Fruit fly (Drosophila melanogaster) whole organism, embryonic: ENCODE data around the gene CG42495.

Experiments used
- B-H1 ChIP-seq: fragments of 200-800 bp; sonication (Bioruptor generic); IDR thresholded peaks from 3 replicates; pipeline ENCODE4 v1.3.6; 2022; ENCODE audit warnings: missing biosample characterization, missing genetic modification characterization
- CG10209 ChIP-seq: fragments of 200-800 bp; sonication (Bioruptor generic); optimal IDR thresholded peaks from 3 replicates; lab custom pipeline; 2017; ENCODE audit warnings: missing biosample characterization, mild to moderate bottlenecking, missing genetic modification characterization, missing genetic modification reagents
- CG10267 ChIP-seq: fragments of 200-800 bp; sonication (Bioruptor generic); optimal IDR thresholded peaks from 2 replicates; lab custom pipeline; 2018; ENCODE audit warnings: missing biosample characterization, mild to moderate bottlenecking, missing genetic modification characterization, moderate library complexity
- CG10959 ChIP-seq: fragments of 200-800 bp; sonication (Bioruptor generic); IDR thresholded peaks from 2 replicates; pipeline ENCODE4 v1.3.6; 2022; ENCODE audit warnings: missing biosample characterization, missing genetic modification characterization
- CG12942 ChIP-seq: fragments of 200-800 bp; sonication (Bioruptor generic); optimal IDR thresholded peaks from 3 replicates; lab custom pipeline; 2016; ENCODE audit warnings: missing biosample characterization, missing genetic modification characterization
- CG13123 ChIP-seq: fragments of 200-800 bp; sonication (Bioruptor generic); optimal IDR thresholded peaks from 2 replicates; lab custom pipeline; 2016; ENCODE audit warnings: missing biosample characterization, missing genetic modification characterization
- CG14014 ChIP-seq: fragments of 200-800 bp; sonication (Bioruptor generic); IDR thresholded peaks from 2 replicates; pipeline ENCODE4 v1.3.6; 2022; ENCODE audit warnings: missing biosample characterization, missing genetic modification characterization
- CG14050 ChIP-seq: fragments of 200-800 bp; sonication (Bioruptor generic); IDR thresholded peaks from 3 replicates; pipeline ENCODE4 v1.3.6; 2022; ENCODE audit warnings: missing biosample characterization, missing genetic modification characterization
- CG2199 ChIP-seq: fragments of 200-800 bp; sonication (Bioruptor generic); IDR thresholded peaks from 3 replicates; pipeline ENCODE4 v1.3.6; 2022; ENCODE audit warnings: missing biosample characterization, missing genetic modification characterization
- CG2678 ChIP-seq: fragments of 200-800 bp; sonication (Bioruptor generic); optimal IDR thresholded peaks from 3 replicates; lab custom pipeline; 2019; ENCODE audit warnings: missing biosample characterization, mild to moderate bottlenecking, missing genetic modification characterization, moderate library complexity
- CG30403 ChIP-seq: fragments of 200-800 bp; sonication (Bioruptor generic); optimal IDR thresholded peaks from 3 replicates; lab custom pipeline; 2016; ENCODE audit warnings: missing biosample characterization, missing genetic modification characterization
- CG3065 ChIP-seq: fragments of 200-800 bp; sonication (Bioruptor generic); optimal IDR thresholded peaks from 2 replicates; lab custom pipeline; 2016; ENCODE audit warnings: missing biosample characterization, missing genetic modification characterization
- CG31441 ChIP-seq: fragments of 200-800 bp; sonication (Bioruptor generic); IDR thresholded peaks from 2 replicates; pipeline ENCODE4 v1.3.6; 2022; ENCODE audit warnings: missing biosample characterization, missing genetic modification characterization
- CG3281 ChIP-seq: fragments of 200-800 bp; sonication (Bioruptor generic); optimal IDR thresholded peaks from 3 replicates; lab custom pipeline; 2017; ENCODE audit warnings: missing biosample characterization, mild to moderate bottlenecking, missing genetic modification characterization
- CG8944 ChIP-seq: fragments of 200-800 bp; sonication (Bioruptor generic); optimal IDR thresholded peaks from 3 replicates; lab custom pipeline; 2016; ENCODE audit warnings: missing biosample characterization, missing genetic modification characterization
- CG9727 ChIP-seq: fragments of 200-800 bp; sonication (Bioruptor generic); optimal IDR thresholded peaks from 3 replicates; lab custom pipeline; 2017; ENCODE audit warnings: missing biosample characterization, mild to moderate bottlenecking, missing genetic modification characterization
- CG9817 ChIP-seq: fragments of 200-800 bp; sonication (Bioruptor generic); optimal IDR thresholded peaks from 2 replicates; lab custom pipeline; 2018; ENCODE audit warnings: missing biosample characterization, mild to moderate bottlenecking, missing genetic modification characterization, moderate library complexity
- CG9932 ChIP-seq: fragments of 200-800 bp; sonication (Bioruptor generic); IDR thresholded peaks from 2 replicates; pipeline ENCODE4 v1.3.6; 2022; ENCODE audit warnings: missing biosample characterization, missing genetic modification characterization
- CrebB ChIP-seq: fragments of 200-800 bp; sonication (Bioruptor generic); optimal IDR thresholded peaks from 3 replicates; lab custom pipeline; 2018; ENCODE audit warnings: missing biosample characterization, mild to moderate bottlenecking, missing genetic modification characterization
- D19A ChIP-seq: fragments of 200-800 bp; optimal IDR thresholded peaks from 3 replicates; lab custom pipeline; 2019; ENCODE audit warnings: missing biosample characterization, mild to moderate bottlenecking, missing genetic modification characterization, moderate library complexity
- Dip3 ChIP-seq: fragments of 200-800 bp; sonication (Bioruptor generic); optimal IDR thresholded peaks from 3 replicates; lab custom pipeline; 2016; ENCODE audit warnings: missing biosample characterization, missing genetic modification characterization
- Dp ChIP-seq: fragments of 200-800 bp; sonication (Bioruptor generic); optimal IDR thresholded peaks from 2 replicates; lab custom pipeline; 2018; ENCODE audit warnings: missing biosample characterization, mild to moderate bottlenecking, missing genetic modification characterization, moderate library complexity
- E2f1 ChIP-seq: fragments of 200-800 bp; sonication (Bioruptor generic); IDR thresholded peaks from 2 replicates; pipeline ENCODE4 v1.3.6; 2022; ENCODE audit warnings: missing biosample characterization, missing genetic modification characterization
- Gug ChIP-seq: fragments of 200-800 bp; sonication (Bioruptor generic); IDR thresholded peaks from 4 replicates; pipeline ENCODE4 v1.3.6; 2022; ENCODE audit warnings: missing biosample characterization, missing genetic modification characterization
- HmgD ChIP-seq: fragments of 200-800 bp; sonication (Bioruptor generic); optimal IDR thresholded peaks from 3 replicates; lab custom pipeline; 2016; ENCODE audit warnings: missing biosample characterization, missing genetic modification characterization
- Neu2 ChIP-seq: fragments of 200-800 bp; sonication (Bioruptor generic); optimal IDR thresholded peaks from 3 replicates; lab custom pipeline; 2016; ENCODE audit warnings: missing biosample characterization, missing genetic modification characterization, borderline replicate concordance
- Nf-YC ChIP-seq: fragments of 200-800 bp; optimal IDR thresholded peaks from 3 replicates; lab custom pipeline; 2019; ENCODE audit warnings: missing biosample characterization, mild to moderate bottlenecking, missing genetic modification characterization, moderate library complexity
- Sox100B ChIP-seq: fragments of 200-800 bp; sonication (Bioruptor generic); optimal IDR thresholded peaks from 3 replicates; lab custom pipeline; 2018; ENCODE audit warnings: missing biosample characterization, mild to moderate bottlenecking, missing genetic modification characterization
- Sox102F ChIP-seq: fragments of 200-800 bp; sonication (Bioruptor generic); optimal IDR thresholded peaks from 2 replicates; lab custom pipeline; 2018; ENCODE audit warnings: missing biosample characterization, mild to moderate bottlenecking, missing genetic modification characterization, moderate library complexity
- Sry-δ ChIP-seq: fragments of 200-800 bp; sonication (Bioruptor generic); optimal IDR thresholded peaks from 2 replicates; lab custom pipeline; 2016; ENCODE audit warnings: missing biosample characterization, missing genetic modification characterization
- amos ChIP-seq: fragments of 200-800 bp; sonication (Bioruptor generic); IDR thresholded peaks from 2 replicates; pipeline ENCODE4 v1.3.6; 2022; ENCODE audit warnings: missing biosample characterization, missing genetic modification characterization; ENCODE audit not compliant: partially characterized antibody
- aop ChIP-seq: fragments of 200-800 bp; sonication (Bioruptor generic); IDR thresholded peaks from 2 replicates; pipeline ENCODE4 v1.3.6; 2022; ENCODE audit warnings: missing biosample characterization, missing genetic modification characterization
- bcd ChIP-seq: fragments of 200-800 bp; sonication (Bioruptor generic); optimal IDR thresholded peaks from 2 replicates; lab custom pipeline; 2017; ENCODE audit warnings: missing biosample characterization, mild to moderate bottlenecking, missing genetic modification characterization
- caup ChIP-seq: fragments of 200-800 bp; sonication (Bioruptor generic); optimal IDR thresholded peaks from 3 replicates; lab custom pipeline; 2017; ENCODE audit warnings: missing biosample characterization, mild to moderate bottlenecking, missing genetic modification characterization, moderate library complexity; ENCODE audit not compliant: severe bottlenecking
- en ChIP-seq: fragments of 200-800 bp; sonication (Bioruptor generic); optimal IDR thresholded peaks from 2 replicates; lab custom pipeline; 2016; ENCODE audit warnings: missing biosample characterization, missing genetic modification characterization
- exex ChIP-seq: fragments of 200-800 bp; sonication (Bioruptor generic); optimal IDR thresholded peaks from 4 replicates; lab custom pipeline; 2018; ENCODE audit warnings: missing biosample characterization, mild to moderate bottlenecking, missing genetic modification characterization, moderate library complexity
- fd3F ChIP-seq: fragments of 200-800 bp; sonication (Bioruptor generic); optimal IDR thresholded peaks from 2 replicates; lab custom pipeline; 2018; ENCODE audit warnings: missing biosample characterization, mild to moderate bottlenecking, missing genetic modification characterization, moderate library complexity
- gcm ChIP-seq: fragments of 200-800 bp; sonication (Bioruptor generic); optimal IDR thresholded peaks from 2 replicates; lab custom pipeline; 2019; ENCODE audit warnings: missing biosample characterization, mild to moderate bottlenecking, missing genetic modification characterization, moderate library complexity
- ind ChIP-seq: fragments of 200-800 bp; sonication (Bioruptor generic); optimal IDR thresholded peaks from 3 replicates; lab custom pipeline; 2016; ENCODE audit warnings: missing biosample characterization, missing genetic modification characterization
- kah ChIP-seq: fragments of 200-800 bp; sonication (Bioruptor generic); optimal IDR thresholded peaks from 2 replicates; lab custom pipeline; 2018; ENCODE audit warnings: missing biosample characterization, mild to moderate bottlenecking, missing genetic modification characterization
- lmd ChIP-seq: fragments of 200-800 bp; sonication (Bioruptor generic); IDR thresholded peaks from 2 replicates; pipeline ENCODE4 v1.3.6; 2022; ENCODE audit warnings: missing biosample characterization, missing genetic modification characterization
- mam ChIP-seq: fragments of 200-800 bp; sonication (Bioruptor generic); optimal IDR thresholded peaks from 3 replicates; lab custom pipeline; 2016; ENCODE audit warnings: missing biosample characterization, missing genetic modification characterization
- pnt ChIP-seq: fragments of 200-800 bp; sonication (Bioruptor generic); optimal IDR thresholded peaks from 3 replicates; lab custom pipeline; 2016; ENCODE audit warnings: missing biosample characterization, missing genetic modification characterization
- prd ChIP-seq, 3 experiments: fragments of >200 bp in 2 of 3; fragments of 200-800 bp in 1 of 3; sonication (Bioruptor generic) in 1 of 3; optimal IDR thresholded peaks in 2 of 3; IDR thresholded peaks in 1 of 3; 2 replicates in 2 of 3; 3 replicates in 1 of 3; pipeline versions ENCODE4 v1.3.6 to Lab custom; 2017 to 2022; ENCODE audit warnings: missing biosample characterization in 1 of 3, missing genetic modification characterization in 1 of 3
- row ChIP-seq: fragments of 200-800 bp; sonication (Bioruptor generic); IDR thresholded peaks from 3 replicates; pipeline ENCODE4 v1.3.6; 2022; ENCODE audit warnings: missing biosample characterization, missing genetic modification characterization
- tgo ChIP-seq: fragments of 200-800 bp; sonication (Bioruptor generic); IDR thresholded peaks from 3 replicates; pipeline ENCODE4 v1.3.6; 2022; ENCODE audit warnings: missing biosample characterization, missing genetic modification characterization
- trh ChIP-seq: fragments of 200-800 bp; sonication (Bioruptor generic); optimal IDR thresholded peaks from 2 replicates; lab custom pipeline; 2016; ENCODE audit warnings: missing biosample characterization, missing genetic modification characterization
- tup ChIP-seq: fragments of 200-800 bp; sonication (Bioruptor generic); optimal IDR thresholded peaks from 2 replicates; lab custom pipeline; 2016; ENCODE audit warnings: missing biosample characterization, mild to moderate bottlenecking, missing genetic modification characterization, moderate library complexity

Gene CG42495

dm6 chr3L:18681550-18682217, 14.5 kb downstream of the CG42495 start, which contains the start of the genes Sgf11 and CG32202 (continued):
- TF ChIP-seq mam (GFP tag; lab: Kevin White, UChicago), result peak; percentile 35
- TF ChIP-seq Sry-δ (GFP tag; lab: Kevin White, UChicago), result peak; percentile 25
- TF ChIP-seq CG3281 (GFP tag; lab: Kevin White, UChicago), result peak; percentile 15
- TF ChIP-seq pnt (GFP tag; lab: Kevin White, UChicago), result peak; percentile 2
- no peak for TF ChIP-seq prd (optimal IDR thresholded peaks at IDR 0.05; lab: Kevin White, UChicago)
- TF ChIP-seq prd (GFP tag; IDR thresholded peaks at IDR 0.05; lab: Robert Waterston, UW), result peak; percentile 57; the same call in 2 of the 3 replicates
- peak; percentile 53 for TF ChIP-seq fd3F (GFP tag; lab: Kevin White, UChicago)
- TF ChIP-seq CrebB (tag; lab: Kevin White, UChicago), result peak; percentile 6
- peak; percentile 47 for TF ChIP-seq gcm (GFP tag; lab: Kevin White, UChicago)
- TF ChIP-seq CG10267 (tag; lab: Kevin White, UChicago), result peak; percentile 75
- TF ChIP-seq Sox100B (GFP tag; lab: Kevin White, UChicago), result peak; percentile 60
- peak; percentile 38; the same call in 1 of the 3 replicates for TF ChIP-seq tgo (GFP tag; lab: Robert Waterston, UW)
- peak; percentile 57 for TF ChIP-seq CG9727 (GFP tag; lab: Kevin White, UChicago)
- TF ChIP-seq CG10209 (GFP tag; lab: Kevin White, UChicago), result peak; percentile 74
- peak; percentile 7 for TF ChIP-seq Dp (GFP tag; lab: Kevin White, UChicago)
- peak; percentile 56 for TF ChIP-seq CG9932
- TF ChIP-seq HmgD (GFP tag; lab: Kevin White, UChicago), result peak; percentile 23
- peak; percentile 42 for TF ChIP-seq caup
- peak; percentile 7; the same call in 1 of the 4 replicates for TF ChIP-seq Gug (GFP tag; lab: Robert Waterston, UW)
- TF ChIP-seq en (GFP tag; lab: Kevin White, UChicago), result no peak
- TF ChIP-seq Dip3, result peak; percentile 9
- peak; percentile 76 for TF ChIP-seq CG31441
- peak; percentile 5 for TF ChIP-seq CG8944 (GFP tag; lab: Kevin White, UChicago)
- peak; percentile 30; the same call in 1 of the 3 replicates for TF ChIP-seq B-H1 (GFP tag; lab: Robert Waterston, UW)
- TF ChIP-seq row (GFP tag; lab: Robert Waterston, UW), result peak; percentile 87
- 0 out of 3 replicates have a peak, but pooled peaks have one; percentile 31 for TF ChIP-seq CG2199 (GFP tag; lab: Robert Waterston, UW)
- TF ChIP-seq CG12942 (GFP tag; lab: Kevin White, UChicago), result peak; percentile 72
- TF ChIP-seq Neu2 (GFP tag; lab: Kevin White, UChicago), result no peak
- TF ChIP-seq Nf-YC (tag; lab: Kevin White, UChicago), result peak; percentile 61
- peak; percentile 19 for TF ChIP-seq CG13123 (GFP tag; lab: Kevin White, UChicago)
- TF ChIP-seq CG10959, result 0 out of 2 replicates have a peak, but pooled peaks have one; percentile 21
- peak; percentile 32; the same call in 1 of the 2 replicates for TF ChIP-seq E2f1 (GFP tag; lab: Robert Waterston, UW)
- peak; percentile 33 for TF ChIP-seq CG3065 (GFP tag; lab: Kevin White, UChicago)
- TF ChIP-seq exex, result peak; percentile 37
- peak; percentile 25 for TF ChIP-seq trh (GFP tag; lab: Kevin White, UChicago)
- TF ChIP-seq bcd (GFP tag; lab: Kevin White, UChicago), result peak; percentile 55
- TF ChIP-seq CG9817, result peak; percentile 47
- TF ChIP-seq CG14050, result peak; percentile 47; the same call in 1 of the 3 replicates
- TF ChIP-seq aop (GFP tag; lab: Robert Waterston, UW), result no peak
- peak; percentile 77 for TF ChIP-seq CG30403 (GFP tag; lab: Kevin White, UChicago)
- TF ChIP-seq ind (GFP tag; lab: Kevin White, UChicago), result peak; percentile 59
- TF ChIP-seq kah, result no peak
- TF ChIP-seq D19A, result peak; percentile 46
- peak; percentile 50 for TF ChIP-seq lmd (GFP tag; lab: Robert Waterston, UW)
- TF ChIP-seq CG2678, result peak; percentile 80
- peak; percentile 34; the same call in 1 of the 2 replicates for TF ChIP-seq amos (GFP tag; lab: Robert Waterston, UW)
- TF ChIP-seq tup (GFP tag; lab: Kevin White, UChicago), result no peak
- TF ChIP-seq Sox102F (GFP tag; lab: Kevin White, UChicago), result peak; percentile 70
- TF ChIP-seq CG14014, result 0 out of 2 replicates have a peak, but pooled peaks have one; percentile 52
